Worm (Caenorhabditis elegans) whole organism, L3 larva: ENCODE measurements around the gene htrl-1.
A peak's percentile ranks its signal among the peaks of the same experiment; 100 is the strongest.

Experiments used
- R02D3.7 ChIP-seq: fragments of 150-350 bp; optimal IDR thresholded peaks from 2 replicates; lab custom pipeline; 2014; ENCODE audit warnings: missing biosample characterization, missing genetic modification characterization
- ZK546.5 ChIP-seq: sonication (generic microtip); optimal IDR thresholded peaks from 2 replicates; lab custom pipeline; 2017; ENCODE audit warnings: missing biosample characterization, missing genetic modification characterization
- aly-2 ChIP-seq: fragments of 150-350 bp; optimal IDR thresholded peaks from 2 replicates; lab custom pipeline; 2014; ENCODE audit warnings: missing biosample characterization, missing genetic modification characterization
- ama-1 ChIP-seq: fragments of 150-350 bp; optimal IDR thresholded peaks from 2 replicates; lab custom pipeline; 2018
- ceh-16 ChIP-seq: sonication (generic microtip); optimal IDR thresholded peaks from 2 replicates; lab custom pipeline; 2017; ENCODE audit warnings: missing biosample characterization, missing genetic modification characterization
- ceh-28 ChIP-seq: fragments of 150-350 bp; optimal IDR thresholded peaks from 2 replicates; lab custom pipeline; 2014; ENCODE audit warnings: missing biosample characterization, missing genetic modification reagents, missing genetic modification characterization
- ceh-82 ChIP-seq: fragments of 150-350 bp; optimal IDR thresholded peaks from 2 replicates; lab custom pipeline; 2014; ENCODE audit warnings: missing biosample characterization, missing genetic modification characterization
- ceh-9 ChIP-seq: sonication (generic microtip); optimal IDR thresholded peaks from 2 replicates; lab custom pipeline; 2018; ENCODE audit warnings: missing biosample characterization, missing genetic modification characterization
- egl-5 ChIP-seq: fragments of 150-350 bp; optimal IDR thresholded peaks from 2 replicates; lab custom pipeline; 2017; ENCODE audit warnings: missing biosample characterization, missing genetic modification reagents, missing genetic modification characterization, inconsistent platforms
- eor-1 ChIP-seq, 2 experiments: fragments of 150-350 bp; optimal IDR thresholded peaks; 2 replicates each; lab custom pipeline; 2014 to 2018; ENCODE audit warnings: missing biosample characterization in 2 of 2, missing genetic modification characterization in 2 of 2
- fkh-10 ChIP-seq: sonication (generic microtip); optimal IDR thresholded peaks from 2 replicates; lab custom pipeline; 2017; ENCODE audit warnings: missing biosample characterization, missing genetic modification reagents, missing genetic modification characterization
- fkh-2 ChIP-seq: fragments of 150-350 bp; optimal IDR thresholded peaks from 2 replicates; lab custom pipeline; 2014; ENCODE audit warnings: missing biosample characterization, missing genetic modification reagents, missing genetic modification characterization
- jun-1 ChIP-seq: fragments of 150-350 bp; optimal IDR thresholded peaks from 2 replicates; lab custom pipeline; 2014; ENCODE audit warnings: missing biosample characterization, missing genetic modification reagents, missing genetic modification characterization
- lin-39 ChIP-seq: fragments of 150-350 bp; optimal IDR thresholded peaks from 2 replicates; lab custom pipeline; 2018; ENCODE audit warnings: missing biosample characterization, missing genetic modification reagents, missing genetic modification characterization
- mml-1 ChIP-seq: fragments of 150-350 bp; sonication (generic microtip); optimal IDR thresholded peaks from 3 replicates; lab custom pipeline; 2014; ENCODE audit warnings: missing biosample characterization, missing genetic modification characterization
- nfya-1 ChIP-seq: sonication (generic microtip); optimal IDR thresholded peaks from 2 replicates; lab custom pipeline; 2017; ENCODE audit warnings: missing genetic modification characterization, mild to moderate bottlenecking, missing compliant biosample characterization, antibody characterized with exemption, moderate library complexity; ENCODE audit not compliant: insufficient read depth
- nhr-11 ChIP-seq: fragments of 150-350 bp; optimal IDR thresholded peaks from 2 replicates; lab custom pipeline; 2014; ENCODE audit warnings: missing biosample characterization, missing genetic modification characterization
- nhr-12 ChIP-seq: fragments of 150-350 bp; optimal IDR thresholded peaks from 2 replicates; lab custom pipeline; 2014; ENCODE audit warnings: missing biosample characterization, missing genetic modification characterization
- nhr-23 ChIP-seq: fragments of 150-350 bp; optimal IDR thresholded peaks from 2 replicates; lab custom pipeline; 2014; ENCODE audit warnings: missing biosample characterization, missing genetic modification reagents, missing genetic modification characterization
- nhr-237 ChIP-seq: fragments of 150-350 bp; optimal IDR thresholded peaks from 2 replicates; lab custom pipeline; 2014; ENCODE audit warnings: missing biosample characterization, missing genetic modification characterization
- nhr-25 ChIP-seq: sonication (generic microtip); optimal IDR thresholded peaks from 2 replicates; lab custom pipeline; 2017; ENCODE audit warnings: missing biosample characterization, missing genetic modification characterization
- nhr-43 ChIP-seq: sonication (generic microtip); optimal IDR thresholded peaks from 2 replicates; lab custom pipeline; 2016; ENCODE audit warnings: mild to moderate bottlenecking, missing genetic modification characterization, missing compliant biosample characterization; ENCODE audit not compliant: poor library complexity, severe bottlenecking
- pha-4 ChIP-seq: fragments of 150-350 bp; optimal IDR thresholded peaks from 2 replicates; lab custom pipeline; 2014; ENCODE audit warnings: missing biosample characterization, missing genetic modification reagents, missing genetic modification characterization
- sea-2 ChIP-seq: fragments of 150-350 bp; sonication (generic microtip); optimal IDR thresholded peaks from 4 replicates; lab custom pipeline; 2014; ENCODE audit warnings: missing biosample characterization, missing genetic modification reagents, missing genetic modification characterization
- skn-1 ChIP-seq: fragments of 150-350 bp; optimal IDR thresholded peaks from 2 replicates; lab custom pipeline; 2014; ENCODE audit warnings: missing biosample characterization, missing genetic modification characterization
- snpc-4 ChIP-seq: fragments of 150-350 bp; optimal IDR thresholded peaks from 2 replicates; lab custom pipeline; 2014; ENCODE audit warnings: missing biosample characterization, missing genetic modification characterization
- tbx-2 ChIP-seq: sonication (generic microtip); optimal IDR thresholded peaks from 2 replicates; lab custom pipeline; 2016; ENCODE audit warnings: mild to moderate bottlenecking, missing genetic modification characterization, missing compliant biosample characterization
- unc-62 ChIP-seq: fragments of 150-350 bp; sonication (generic microtip); optimal IDR thresholded peaks from 4 replicates; lab custom pipeline; 2014; ENCODE audit warnings: missing biosample characterization, missing genetic modification reagents, missing genetic modification characterization
- ztf-4 ChIP-seq: fragments of 150-350 bp; optimal IDR thresholded peaks from 2 replicates; lab custom pipeline; 2014; ENCODE audit warnings: missing biosample characterization, missing genetic modification characterization

htrl-1 gene

DNA sequence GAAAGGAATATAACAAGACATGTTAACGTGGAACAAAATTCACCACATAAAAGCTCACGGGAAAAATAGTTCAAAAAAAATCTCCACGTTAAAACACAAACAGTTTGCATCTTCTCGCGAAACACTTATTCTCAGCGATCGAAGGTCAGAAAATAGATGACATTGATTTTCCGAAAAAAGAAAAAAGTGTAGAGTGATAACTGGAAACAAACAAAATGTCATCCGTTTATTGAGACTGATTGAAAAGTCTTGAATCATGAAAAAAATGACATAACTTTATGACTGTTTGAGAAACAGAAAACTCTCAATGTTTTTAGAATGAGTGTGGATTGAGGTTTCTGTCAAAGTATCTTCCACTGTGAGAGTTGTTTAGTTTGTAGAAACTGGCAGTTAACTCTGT lies 21.6 kb upstream of the htrl-1 start, which contains the start of gene C55A6.4:
C55A6.4 (minus strand) TSS at position 101 of the 400 bp plus-strand sequence.
- TF ChIP-seq ceh-16 (tag; lab: Kevin White, UChicago) (no peak), nhr-23 (tag; lab: Kevin White, UChicago) (no peak), ama-1 (no peak), eor-1 (tag; optimal IDR thresholded peaks at IDR 0.05; lab: Kevin White, UChicago) (no peak), jun-1 (tag; lab: Kevin White, UChicago) (no peak), pha-4 (tag; lab: Kevin White, UChicago) (no peak), aly-2 (tag; lab: Kevin White, UChicago) (no peak), fkh-2 (no peak), ceh-9 (no peak), fkh-10 (no peak), nhr-11 (tag; lab: Kevin White, UChicago) (no peak), lin-39 (tag; lab: Kevin White, UChicago) (no peak), nhr-12 (tag; lab: Kevin White, UChicago) (no peak), nfya-1 (tag; lab: Kevin White, UChicago) (no peak), ceh-28 (no peak), ZK546.5 (tag; lab: Kevin White, UChicago) (no peak), ztf-4 (no peak), egl-5 (tag; lab: Kevin White, UChicago) (no peak), unc-62 (GFP tag; lab: Kevin White, UChicago) (no peak), nhr-237 (tag; lab: Kevin White, UChicago) (no peak)

DNA sequence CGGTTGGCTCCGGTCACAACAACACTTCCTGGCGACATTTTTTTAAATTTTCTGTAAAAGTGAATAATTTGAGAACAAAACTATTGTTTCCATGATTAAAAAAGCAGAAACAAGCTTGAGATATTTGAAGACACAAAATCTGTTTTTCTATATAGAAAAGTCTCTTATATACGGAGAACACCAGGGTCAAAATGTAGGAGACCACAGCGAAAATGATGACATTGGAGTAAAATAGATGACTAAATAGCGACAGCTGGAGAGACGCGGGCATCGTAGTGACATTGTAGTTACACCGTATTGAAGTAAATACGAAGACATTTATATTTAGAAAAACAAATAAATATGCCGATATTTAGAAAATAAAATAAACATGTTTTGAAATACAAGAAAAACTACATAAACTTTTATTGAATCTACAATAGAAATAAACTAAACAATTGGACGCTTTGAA lies 20.0 kb upstream of the htrl-1 start, which contains the start of gene sdz-8:
sdz-8 (minus strand) TSS at position 51 of the 451 bp plus-strand sequence.
- TF ChIP-seq skn-1 (tag; lab: Kevin White, UChicago) (peak; percentile 80), pha-4 (tag; lab: Kevin White, UChicago) (peak; percentile 12), ceh-82 (tag; lab: Kevin White, UChicago) (no peak)

DNA sequence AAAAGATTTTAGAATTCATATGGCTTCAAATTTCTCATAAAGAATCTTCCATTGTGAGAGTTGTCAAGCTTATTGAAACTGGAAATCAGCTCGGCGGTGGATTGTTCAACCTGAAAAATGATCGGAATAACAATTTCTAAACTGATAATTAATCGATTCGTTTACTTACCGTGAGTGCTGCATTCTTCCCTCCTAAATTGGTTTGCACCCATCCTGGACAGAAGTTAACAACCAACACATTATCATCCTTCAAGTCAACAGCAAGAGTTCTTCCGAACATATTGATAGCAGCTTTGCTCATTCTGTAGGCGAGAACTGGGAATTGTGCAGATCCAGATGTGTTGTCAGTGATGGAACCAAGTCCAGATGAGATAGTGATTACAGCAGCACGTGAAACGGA lies 19.0 kb upstream of the htrl-1 start:
- TF ChIP-seq sea-2 (GFP tag; lab: Kevin White, UChicago) (no peak), R02D3.7 (tag; lab: Kevin White, UChicago) (no peak), pha-4 (tag; lab: Kevin White, UChicago) (no peak), ceh-16 (tag; lab: Kevin White, UChicago) (no peak), ceh-82 (tag; lab: Kevin White, UChicago) (no peak)

DNA sequence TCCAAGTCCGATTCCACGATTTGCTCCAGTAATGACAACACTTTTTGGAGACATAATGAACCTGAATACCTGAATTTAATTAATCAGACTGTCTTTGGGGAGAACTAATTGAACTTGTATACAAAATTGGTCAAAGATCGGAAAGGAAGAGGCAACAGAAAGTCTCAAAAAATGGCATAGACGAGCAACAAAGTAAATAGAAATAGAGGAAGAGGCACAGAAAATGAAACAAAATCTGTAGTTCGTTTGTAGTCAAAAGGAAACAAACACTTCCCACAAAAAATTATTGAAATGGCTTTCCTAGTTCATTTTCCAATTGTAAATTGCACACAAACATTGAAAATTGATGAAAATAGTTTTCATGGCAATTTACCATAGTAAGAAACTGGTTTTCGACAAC lies 18.5 kb upstream of the htrl-1 start, which contains the start of gene C55A6.6:
C55A6.6 (minus strand) TSS at position 61 of the 400 bp plus-strand sequence.
- TF ChIP-seq snpc-4 = no peak
- peak; percentile 93 for TF ChIP-seq pha-4 (tag; lab: Kevin White, UChicago)
- TF ChIP-seq, all 47 proteins: peak for 1

DNA sequence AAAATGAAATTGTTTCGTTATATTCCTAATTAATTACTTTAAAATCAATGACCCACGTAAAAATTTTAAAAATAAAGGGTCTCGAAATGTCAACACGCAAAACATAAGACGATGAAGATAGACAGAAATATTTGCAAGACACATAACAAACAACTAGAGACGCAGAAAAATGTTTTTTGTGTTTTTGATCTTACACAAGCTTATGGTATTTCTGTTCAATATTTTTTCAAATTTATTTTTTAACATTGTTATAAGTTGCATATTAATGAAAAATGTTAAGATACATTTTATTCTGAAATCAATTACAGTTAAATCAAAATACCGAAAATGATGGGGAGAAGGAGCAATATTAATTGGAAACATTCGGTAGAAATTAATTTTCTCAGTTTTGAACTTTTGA lies 17.2 kb upstream of the htrl-1 start, which contains the start of gene C55A6.3:
C55A6.3 (minus strand) TSS at position 101 of the 400 bp plus-strand sequence.
- TF ChIP-seq tbx-2 (tag; lab: Kevin White, UChicago) = no peak
- TF ChIP-seq nhr-43 (tag; lab: Kevin White, UChicago) = no peak
- TF ChIP-seq pha-4 (tag; lab: Kevin White, UChicago) = peak; percentile 41
- no peak for TF ChIP-seq R02D3.7 (tag; lab: Kevin White, UChicago)

DNA sequence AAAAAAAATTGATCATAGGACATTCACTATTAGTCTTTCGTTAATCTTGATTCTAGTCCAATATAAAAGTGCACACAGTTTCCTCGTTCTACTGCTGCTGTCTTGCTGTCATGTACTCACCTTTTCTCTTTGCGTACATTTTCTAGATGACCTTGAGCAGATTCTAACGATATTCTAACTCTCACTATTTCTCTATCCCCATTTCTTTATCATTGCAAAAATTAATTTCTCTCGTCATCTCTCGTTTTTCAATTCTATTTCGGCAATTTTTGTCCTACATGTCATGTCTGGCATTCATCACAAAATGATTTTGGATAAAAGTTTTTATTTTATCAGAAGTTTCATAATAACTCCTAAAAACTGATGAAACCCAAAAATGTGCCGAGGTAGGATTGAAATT lies 12.6 kb upstream of the htrl-1 start, which contains the start of gene ttll-5:
ttll-5 (plus strand) TSS at position 288 of the 400 bp plus-strand sequence.
- TF ChIP-seq mml-1 (tag; lab: Kevin White, UChicago) (no peak), nhr-25 (peak; percentile 83), aly-2 (tag; lab: Kevin White, UChicago) (no peak), ceh-16 (tag; lab: Kevin White, UChicago) (no peak)

DNA sequence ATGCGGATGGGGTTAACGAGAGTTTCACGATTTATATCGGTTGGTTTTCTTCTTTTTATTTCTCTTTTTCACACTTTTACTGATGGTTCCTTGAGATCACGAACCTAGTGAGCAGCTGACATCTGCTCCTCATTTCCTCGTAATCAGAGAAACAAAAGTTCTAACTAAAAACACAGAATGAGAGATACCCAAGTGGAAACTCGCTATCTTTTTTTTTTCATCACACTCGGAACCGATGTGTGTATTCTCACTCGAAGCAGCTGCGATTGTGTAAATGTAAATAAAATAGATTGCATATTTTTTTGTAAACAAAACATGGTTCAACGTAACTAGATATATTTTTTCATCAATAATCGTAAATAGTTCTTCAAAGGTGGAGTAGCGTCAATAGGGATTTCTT lies 10.2 kb upstream of the htrl-1 start:
- peak; percentile 18 for TF ChIP-seq nfya-1 (tag; lab: Kevin White, UChicago)
- TF ChIP-seq pha-4 (tag; lab: Kevin White, UChicago) = peak; percentile 84
- TF ChIP-seq nhr-12 (tag; lab: Kevin White, UChicago) = no peak
- TF ChIP-seq egl-5 (tag; lab: Kevin White, UChicago) = peak; percentile 48
